Fruit fly (Drosophila melanogaster): ENCODE measurements around the gene dgt1.

dgt1 gene

dm6 chr3R:29838751-29839150 is 18.5 kb downstream of the dgt1 start:
- TF ChIP-seq ey (GFP tag; optimal IDR thresholded peaks at IDR 0.05) (no peak), dl (GFP tag; optimal IDR thresholded peaks at IDR 0.05; ENCODE audit: insufficient read depth in 1 of 2, partially characterized antibody in 2 of 2) (no peak), CrebA (GFP tag; optimal IDR thresholded peaks at IDR 0.05; ENCODE audit: borderline replicate concordance) (no peak), Hr83 (GFP tag; optimal IDR thresholded peaks at IDR 0.05; ENCODE audit: poor library complexity, severe bottlenecking) (no peak), HLH106 (tag; optimal IDR thresholded peaks at IDR 0.05) (no peak), foxo (GFP tag; optimal IDR thresholded peaks at IDR 0.05) (no peak), Dif (GFP tag; optimal IDR thresholded peaks at IDR 0.05; ENCODE audit: partially characterized antibody) (no peak), psq (GFP tag; optimal IDR thresholded peaks at IDR 0.05) (no peak), h (GFP tag; optimal IDR thresholded peaks at IDR 0.05) (no peak)

- no peak for TF ChIP-seq br (GFP tag; optimal IDR thresholded peaks at IDR 0.05)
- no peak for TF ChIP-seq foxo (GFP tag; optimal IDR thresholded peaks at IDR 0.05)
- no peak for TF ChIP-seq pan (optimal IDR thresholded peaks at IDR 0.05)
- TF ChIP-seq usp (GFP tag; optimal IDR thresholded peaks at IDR 0.05) = no peak
- TF ChIP-seq CG9705 (GFP tag; optimal IDR thresholded peaks at IDR 0.05) = no peak
- no peak for TF ChIP-seq HLH106 (tag; optimal IDR thresholded peaks at IDR 0.05)
- no peak for TF ChIP-seq N (GFP tag; optimal IDR thresholded peaks at IDR 0.05)
- no peak for TF ChIP-seq h (GFP tag; optimal IDR thresholded peaks at IDR 0.05)
- TF ChIP-seq Vsx2 (GFP tag; optimal IDR thresholded peaks at IDR 0.05; ENCODE audit: partially characterized antibody) = no peak
- TF ChIP-seq Jra (GFP tag; optimal IDR thresholded peaks at IDR 0.05) = no peak
- no peak for TF ChIP-seq sage (GFP tag; optimal IDR thresholded peaks at IDR 0.05)
- no peak for TF ChIP-seq tai (GFP tag; optimal IDR thresholded peaks at IDR 0.05)
- TF ChIP-seq GATAd (GFP tag; optimal IDR thresholded peaks at IDR 0.05) = no peak
- TF ChIP-seq ey (GFP tag; optimal IDR thresholded peaks at IDR 0.05) = no peak
- no peak for TF ChIP-seq Dfd (GFP tag; optimal IDR thresholded peaks at IDR 0.05)
- no peak for TF ChIP-seq dmrt93B (GFP tag; optimal IDR thresholded peaks at IDR 0.05)
- TF ChIP-seq Dif (GFP tag; optimal IDR thresholded peaks at IDR 0.05; ENCODE audit: partially characterized antibody) = no peak
Measured at dm6 chr3R:29837771-29838170, 19.5 kb downstream of the dgt1 start.

- TF ChIP-seq sv (GFP tag; optimal IDR thresholded peaks at IDR 0.05) = no peak
- no peak for TF ChIP-seq psq (GFP tag; optimal IDR thresholded peaks at IDR 0.05)
- no peak for TF ChIP-seq Jra (GFP tag; optimal IDR thresholded peaks at IDR 0.05)
Measured at dm6 chr3R:29836188-29836587, 21.1 kb downstream of the dgt1 start, which contains the start of gene CG42592. CG42592 (minus strand) TSS chr3R:29836288.

dm6 chr3R:29835710-29836049 is 21.6 kb downstream of the dgt1 start, which contains the start of gene Prtl99C:
Prtl99C (plus strand) TSS chr3R:29835950.
- no peak for TF ChIP-seq pan (optimal IDR thresholded peaks at IDR 0.05)
- no peak for TF ChIP-seq GATAd (GFP tag; optimal IDR thresholded peaks at IDR 0.05)
- TF ChIP-seq tai (GFP tag; optimal IDR thresholded peaks at IDR 0.05) = no peak
- TF ChIP-seq h (GFP tag; optimal IDR thresholded peaks at IDR 0.05) = no peak
- TF ChIP-seq Sp1 (GFP tag; optimal IDR thresholded peaks at IDR 0.05) = no peak
- no peak for TF ChIP-seq Rel (GFP tag; optimal IDR thresholded peaks at IDR 0.05)
- TF ChIP-seq Rel (tag; optimal IDR thresholded peaks at IDR 0.05) = no peak
- TF ChIP-seq woc (GFP tag; optimal IDR thresholded peaks at IDR 0.05) = no peak
- TF ChIP-seq rgr (GFP tag; optimal IDR thresholded peaks at IDR 0.05) = no peak
- TF ChIP-seq Myc (optimal IDR thresholded peaks at IDR 0.05) = no peak

- TF ChIP-seq HLH106 (tag; optimal IDR thresholded peaks at IDR 0.05) = no peak
- no peak for TF ChIP-seq Dfd (GFP tag; optimal IDR thresholded peaks at IDR 0.05)
- TF ChIP-seq jim (GFP tag; optimal IDR thresholded peaks at IDR 0.05) = no peak
- TF ChIP-seq fru (GFP tag; optimal IDR thresholded peaks at IDR 0.05) = peak; percentile 25
- TF ChIP-seq tai (GFP tag; optimal IDR thresholded peaks at IDR 0.05) = peak; percentile 42
- peak; percentile 25 for TF ChIP-seq Jra (GFP tag; optimal IDR thresholded peaks at IDR 0.05)
- TF ChIP-seq rgr (GFP tag; optimal IDR thresholded peaks at IDR 0.05) = peak; percentile 11
- TF ChIP-seq pan (optimal IDR thresholded peaks at IDR 0.05) = no peak
- TF ChIP-seq br (GFP tag; optimal IDR thresholded peaks at IDR 0.05) = peak; percentile 1
- no peak for TF ChIP-seq GATAd (GFP tag; optimal IDR thresholded peaks at IDR 0.05)
- TF ChIP-seq woc (GFP tag; optimal IDR thresholded peaks at IDR 0.05) = peak; percentile 30
- TF ChIP-seq Hr83 (GFP tag; optimal IDR thresholded peaks at IDR 0.05; ENCODE audit: poor library complexity, severe bottlenecking) = peak; percentile 59
- peak; percentile 17 for TF ChIP-seq brk (GFP tag; optimal IDR thresholded peaks at IDR 0.05)
- no peak for TF ChIP-seq sage (GFP tag; optimal IDR thresholded peaks at IDR 0.05)
- TF ChIP-seq ey (GFP tag; optimal IDR thresholded peaks at IDR 0.05) = peak; percentile 2
- TF ChIP-seq usp (GFP tag; optimal IDR thresholded peaks at IDR 0.05) = no peak
- TF ChIP-seq psq (GFP tag; optimal IDR thresholded peaks at IDR 0.05) = peak; percentile 7
- peak; percentile 59 for TF ChIP-seq Hnf4 (GFP tag; optimal IDR thresholded peaks at IDR 0.05)
Measured at dm6 chr3R:29834759-29835709, 22.3 kb downstream of the dgt1 start, which contains the start of gene Atg16. Atg16 (minus strand) TSS chr3R:29835101.
